Fruit fly (Drosophila melanogaster): ENCODE measurements around the gene CG6026.
A peak's percentile ranks its signal among the peaks of the same experiment; 100 is the strongest.

CG6026 gene

dm6 chr3R:19093127-19093812 is 59.9 kb downstream of the CG6026 start (continued):
- no peak for TF ChIP-seq CG8290 (GFP tag; optimal IDR thresholded peaks at IDR 0.05)
- TF ChIP-seq CG8290 (tag; optimal IDR thresholded peaks at IDR 0.05), result peak in 1 of 2 experiments; percentile 48
- no peak for TF ChIP-seq cwo (GFP tag; optimal IDR thresholded peaks at IDR 0.05)
- TF ChIP-seq CG13424 (tag; optimal IDR thresholded peaks at IDR 0.05), result peak; percentile 5
- TF ChIP-seq Dek (tag; optimal IDR thresholded peaks at IDR 0.05), result peak; percentile 9
- peak; percentile 16 for TF ChIP-seq CG1603 (tag; optimal IDR thresholded peaks at IDR 0.05)
- peak; percentile 31 for TF ChIP-seq CG10979 (tag; optimal IDR thresholded peaks at IDR 0.05)
- TF ChIP-seq Hsf (GFP tag; optimal IDR thresholded peaks at IDR 0.05), result peak; percentile 21
- TF ChIP-seq her (GFP tag; optimal IDR thresholded peaks at IDR 0.05), result no peak
- TF ChIP-seq E2f1 (GFP tag; IDR thresholded peaks at IDR 0.05), result no peak
- no peak for TF ChIP-seq knrl (GFP tag; IDR thresholded peaks at IDR 0.05; ENCODE audit: partially characterized antibody)
- TF ChIP-seq Med (GFP tag), result peak; percentile 85
- no peak for TF ChIP-seq lov (optimal IDR thresholded peaks at IDR 0.05)
- no peak for TF ChIP-seq lov (GFP tag; IDR thresholded peaks at IDR 0.05)
- peak; percentile 24 for TF ChIP-seq CG15269 (tag; optimal IDR thresholded peaks at IDR 0.05)
- no peak for TF ChIP-seq D (optimal IDR thresholded peaks at IDR 0.05)
- peak; percentile 15 for TF ChIP-seq D (GFP tag; optimal IDR thresholded peaks at IDR 0.05)
- TF ChIP-seq Xbp1 (GFP tag; optimal IDR thresholded peaks at IDR 0.05), result peak; percentile 30
- peak; percentile 28 for TF ChIP-seq CG12071 (GFP tag; optimal IDR thresholded peaks at IDR 0.05)
- peak; percentile 54 for TF ChIP-seq Sox100B (GFP tag; optimal IDR thresholded peaks at IDR 0.05)
- TF ChIP-seq CG4328 (GFP tag; optimal IDR thresholded peaks at IDR 0.05), result peak; percentile 14
- TF ChIP-seq Sry-δ (GFP tag; optimal IDR thresholded peaks at IDR 0.05), result peak; percentile 54
- TF ChIP-seq CG32767 (GFP tag; IDR thresholded peaks at IDR 0.05), result no peak
- TF ChIP-seq onecut (GFP tag; IDR thresholded peaks at IDR 0.05), result no peak
- TF ChIP-seq Ets65A (GFP tag), result peak; percentile 5
- peak; percentile 22 for TF ChIP-seq CG11723 (GFP tag; optimal IDR thresholded peaks at IDR 0.05)
- TF ChIP-seq Eip74EF (GFP tag; optimal IDR thresholded peaks at IDR 0.05), result peak in 1 of 2 experiments; percentile 32
- peak; percentile 27 for TF ChIP-seq CG18476 (GFP tag; optimal IDR thresholded peaks at IDR 0.05)
- TF ChIP-seq Lim3 (GFP tag; IDR thresholded peaks at IDR 0.05), result no peak
- TF ChIP-seq CG2202 (tag; optimal IDR thresholded peaks at IDR 0.05), result no peak
- TF ChIP-seq sob (GFP tag; IDR thresholded peaks at IDR 0.05), result peak; percentile 7; the same call in 1 of the 2 replicates
- peak; percentile 20 for TF ChIP-seq CG12219 (GFP tag; optimal IDR thresholded peaks at IDR 0.05)
- no peak for TF ChIP-seq Fer3 (tag; optimal IDR thresholded peaks at IDR 0.05)
- TF ChIP-seq lola (GFP tag; optimal IDR thresholded peaks at IDR 0.05), result peak in 1 of 3 experiments; percentile 42
- TF ChIP-seq CG18619 (GFP tag; optimal IDR thresholded peaks at IDR 0.05), result peak; percentile 25
- TF ChIP-seq CG34376 (GFP tag; optimal IDR thresholded peaks at IDR 0.05), result no peak
- TF ChIP-seq CG12391 (tag; optimal IDR thresholded peaks at IDR 0.05), result peak; percentile 40
- TF ChIP-seq Blimp-1 (GFP tag; optimal IDR thresholded peaks at IDR 0.05), result peak; percentile 24
- TF ChIP-seq Neu2 (GFP tag; optimal IDR thresholded peaks at IDR 0.05; ENCODE audit: borderline replicate concordance), result no peak
- TF ChIP-seq CG6175 (GFP tag; IDR thresholded peaks at IDR 0.05), result peak; percentile 54; the same call in 1 of the 3 replicates
- TF ChIP-seq Oli (tag; optimal IDR thresholded peaks at IDR 0.05), result no peak
- peak; percentile 58 for TF ChIP-seq CG9727 (GFP tag; optimal IDR thresholded peaks at IDR 0.05)
- TF ChIP-seq CG2678 (tag; optimal IDR thresholded peaks at IDR 0.05), result peak; percentile 48
- TF ChIP-seq CG7963 (GFP tag; IDR thresholded peaks at IDR 0.05; ENCODE audit: partially characterized antibody), result 0 out of 3 replicates have a peak, but pooled peaks have one; percentile 43
- TF ChIP-seq Hr51 (GFP tag; optimal IDR thresholded peaks at IDR 0.05), result peak in 1 of 2 experiments; percentile 23
- TF ChIP-seq CG11398 (GFP tag; optimal IDR thresholded peaks at IDR 0.05), result no peak
- peak; percentile 62; the same call in 1 of the 2 replicates for TF ChIP-seq Awh (GFP tag; IDR thresholded peaks at IDR 0.05)
- no peak for TF ChIP-seq CG8089 (GFP tag; optimal IDR thresholded peaks at IDR 0.05)
- peak; percentile 56 for TF ChIP-seq row (GFP tag; IDR thresholded peaks at IDR 0.05)
